Worm (Caenorhabditis elegans): Measurements from ENCODE around the gene grl-27.

The grl-27 gene

ce11 chrV:3526882-3527281 is 48.8 kb downstream of the grl-27 start, which contains the start of gene str-260:
Gene str-260 (plus strand): TSS chrV:3527182.
- TF ChIP-seq dao-5 (tag; optimal IDR thresholded peaks at IDR 0.05) (no peak), him-1 (tag; optimal IDR thresholded peaks at IDR 0.05) (no peak), W03F9.2 (tag; optimal IDR thresholded peaks at IDR 0.05) (no peak)
